Worm (Caenorhabditis elegans): ENCODE data around the gene C02B8.12.

Gene C02B8.12

ce11 chrX:8089916-8090315, 33.3 kb downstream of the C02B8.12 start:
- TF ChIP-seq eyg-1 (tag; optimal IDR thresholded peaks at IDR 0.05) (no peak), unc-42 (tag; optimal IDR thresholded peaks at IDR 0.05) (peak; percentile 68), odd-2 (tag; optimal IDR thresholded peaks at IDR 0.05) (no peak), ceh-31 (tag; optimal IDR thresholded peaks at IDR 0.05) (no peak), zip-5 (tag; optimal IDR thresholded peaks at IDR 0.05) (no peak)

DNA sequence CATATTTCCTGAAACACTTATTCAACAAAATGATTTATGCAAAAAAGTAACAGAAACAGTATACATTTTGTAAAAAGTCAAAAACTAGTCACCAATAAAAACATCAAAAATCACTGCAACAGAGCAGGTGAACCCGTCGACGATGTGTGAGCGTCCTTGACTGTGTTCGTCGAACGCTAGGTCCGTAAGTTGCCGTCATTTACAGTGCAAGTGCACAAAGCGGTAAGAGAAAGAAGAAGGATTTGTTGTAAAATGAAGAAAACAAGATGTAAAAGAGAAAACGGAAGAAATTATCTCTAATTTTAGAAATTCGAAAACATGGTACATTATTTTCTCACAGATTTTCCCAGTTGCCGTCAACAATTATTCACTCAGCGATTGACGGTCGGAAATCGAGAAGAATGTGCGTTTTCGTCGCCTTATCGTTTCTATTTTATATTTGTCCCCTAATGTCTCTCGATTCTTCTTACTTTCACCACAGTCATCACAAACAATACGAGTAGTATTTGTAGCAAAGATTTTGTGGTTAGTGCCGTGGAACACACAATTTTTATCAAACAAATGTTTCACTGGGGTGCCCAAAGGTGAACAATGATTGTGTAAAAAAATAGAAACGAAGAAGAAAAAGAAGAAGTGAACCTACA, 33.8 kb downstream of the C02B8.12 start:
- TF ChIP-seq lim-6 (tag; optimal IDR thresholded peaks at IDR 0.05) (no peak), sdc-2 (tag; optimal IDR thresholded peaks at IDR 0.05) (no peak), madf-2 (tag; optimal IDR thresholded peaks at IDR 0.05) (no peak), C08G9.2 (tag; optimal IDR thresholded peaks at IDR 0.05) (no peak), dve-1 (tag; optimal IDR thresholded peaks at IDR 0.05) (no peak), sox-4 (tag; optimal IDR thresholded peaks at IDR 0.05) (no peak), ceh-45 (GFP tag; IDR thresholded peaks at IDR 0.05) (no peak), ceh-2 (tag; optimal IDR thresholded peaks at IDR 0.05) (no peak), zip-5 (tag; optimal IDR thresholded peaks at IDR 0.05) (no peak), fkh-10 (GFP tag; optimal IDR thresholded peaks at IDR 0.05) (no peak)

DNA sequence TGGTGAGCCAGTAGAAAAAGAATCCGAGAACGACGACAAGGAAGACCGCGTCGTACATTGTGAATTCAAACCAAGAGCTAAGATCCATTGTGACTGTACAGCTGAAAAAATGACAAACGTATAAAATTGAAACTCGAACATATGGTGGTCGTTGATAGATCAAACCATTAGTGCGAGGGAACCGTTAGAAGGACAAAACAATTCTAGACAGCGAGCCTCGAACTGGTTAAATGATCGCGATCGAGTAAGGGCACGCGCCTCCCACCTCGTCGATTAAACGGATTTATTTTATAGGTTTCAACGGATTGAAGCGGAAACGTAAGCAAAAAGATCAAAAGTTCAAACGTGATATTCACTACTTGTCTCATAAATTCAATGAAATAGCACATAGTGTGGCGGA, 34.7 kb downstream of the C02B8.12 start, which contains the start of gene vem-1:
vem-1 (minus strand) TSS at position 101 of the 400 bp plus-strand sequence.
- TF ChIP-seq madf-2 (tag; optimal IDR thresholded peaks at IDR 0.05) (no peak), fax-1 (tag; optimal IDR thresholded peaks at IDR 0.05) (no peak), K09A11.1 (tag; optimal IDR thresholded peaks at IDR 0.05; ENCODE audit: insufficient read depth) (no peak), ceh-34 (tag; optimal IDR thresholded peaks at IDR 0.05) (no peak), ceh-30 (tag; optimal IDR thresholded peaks at IDR 0.05) (no peak), K02D7.2 (tag; optimal IDR thresholded peaks at IDR 0.05) (no peak), eyg-1 (tag; optimal IDR thresholded peaks at IDR 0.05) (no peak), ceh-18 (tag; optimal IDR thresholded peaks at IDR 0.05) (no peak), dve-1 (tag; optimal IDR thresholded peaks at IDR 0.05) (no peak), lim-6 (tag; optimal IDR thresholded peaks at IDR 0.05) (no peak), odd-2 (tag; optimal IDR thresholded peaks at IDR 0.05) (no peak), ref-2 (tag; optimal IDR thresholded peaks at IDR 0.05) (no peak), pax-1 (tag; optimal IDR thresholded peaks at IDR 0.05) (no peak)

DNA sequence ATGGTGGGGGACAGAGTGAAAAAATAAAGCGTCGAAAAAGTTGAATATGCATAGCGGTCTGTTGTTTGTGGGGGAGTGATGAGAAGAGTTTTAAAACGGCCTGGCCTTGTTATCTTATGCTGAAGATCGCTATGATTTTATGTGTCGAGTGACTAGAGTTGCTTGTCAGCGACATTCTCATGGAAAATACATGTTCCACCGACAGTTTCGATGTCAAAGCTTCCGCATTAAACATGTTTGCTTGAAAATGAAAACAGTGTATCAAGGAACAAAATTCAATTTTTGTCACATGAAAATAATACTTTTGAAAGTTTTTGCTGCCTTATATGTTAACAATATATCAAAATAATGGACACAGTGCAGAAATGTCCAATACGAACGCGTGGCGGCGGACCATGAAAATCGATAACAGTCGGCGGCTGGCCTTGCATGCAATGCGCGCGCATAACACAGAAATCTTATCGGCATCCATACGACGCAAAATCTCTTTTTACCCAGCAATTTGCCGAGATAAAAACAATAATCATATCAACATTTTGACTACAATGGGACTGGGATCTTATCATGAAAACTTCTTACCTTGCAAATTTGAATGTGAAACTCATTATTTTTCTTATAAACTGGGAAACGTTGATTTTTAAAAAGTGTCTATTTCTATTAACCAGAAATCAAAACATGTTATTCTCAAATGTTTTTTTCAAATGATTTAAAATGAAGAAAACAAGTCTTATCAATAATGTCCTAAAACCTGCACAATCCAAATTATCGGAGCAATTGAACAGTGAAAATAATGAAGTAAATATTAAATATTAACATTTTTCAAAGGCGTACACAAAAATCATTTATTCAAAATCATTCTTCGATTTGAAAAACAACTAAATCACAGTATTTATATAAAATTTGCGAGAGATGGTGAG, 36.2 kb downstream of the C02B8.12 start:
- TF ChIP-seq ceh-48 (tag; optimal IDR thresholded peaks at IDR 0.05), result peak; percentile 2
- peak; percentile 86 for TF ChIP-seq elt-2 (tag; optimal IDR thresholded peaks at IDR 0.05)
- no peak for TF ChIP-seq pros-1 (tag; optimal IDR thresholded peaks at IDR 0.05)

- no peak for TF ChIP-seq ceh-9 (tag; optimal IDR thresholded peaks at IDR 0.05)
- no peak for TF ChIP-seq madf-2 (tag; optimal IDR thresholded peaks at IDR 0.05)
- TF ChIP-seq che-1 (tag; optimal IDR thresholded peaks at IDR 0.05), result no peak
- TF ChIP-seq hlh-13 (GFP tag; optimal IDR thresholded peaks at IDR 0.05), result no peak
- no peak for TF ChIP-seq C08G9.2 (tag; optimal IDR thresholded peaks at IDR 0.05)
These were observed 36.8 kb downstream of the C02B8.12 start, which contains the start of gene dao-3 for ce11 chrX:8086450-8086724. Gene dao-3 (minus strand): TSS chrX:8086550.

DNA sequence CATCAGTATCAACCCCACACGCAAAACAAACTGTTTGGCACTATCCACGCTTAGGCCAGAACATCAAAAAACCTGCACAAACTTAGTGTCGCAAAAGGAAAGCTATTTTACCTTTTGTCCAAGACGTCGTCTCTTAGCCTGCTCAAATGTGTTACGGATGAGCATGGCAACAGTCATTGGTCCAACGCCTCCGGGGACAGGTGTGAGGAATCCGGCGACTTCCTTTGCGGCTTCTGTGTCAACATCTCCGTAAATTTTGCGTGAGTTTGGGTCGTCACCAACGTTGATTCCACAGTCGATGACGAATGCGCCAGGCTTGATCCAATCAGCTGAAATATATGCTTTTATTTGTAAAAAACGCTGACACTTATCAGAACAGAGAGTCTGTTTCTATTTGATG, 38.5 kb downstream of the C02B8.12 start:
- no peak for TF ChIP-seq tbx-2 (tag; optimal IDR thresholded peaks at IDR 0.05)
- no peak for TF ChIP-seq nhr-232 (tag; optimal IDR thresholded peaks at IDR 0.05)
- TF ChIP-seq pqm-1 (tag; optimal IDR thresholded peaks at IDR 0.05), result no peak
- TF ChIP-seq gmeb-2 (tag; optimal IDR thresholded peaks at IDR 0.05), result no peak
- TF ChIP-seq lim-6 (tag; optimal IDR thresholded peaks at IDR 0.05), result no peak
- TF ChIP-seq ama-1 (optimal IDR thresholded peaks at IDR 0.05), result no peak
- TF ChIP-seq pax-1 (tag; optimal IDR thresholded peaks at IDR 0.05), result no peak
- TF ChIP-seq zip-5 (tag; optimal IDR thresholded peaks at IDR 0.05), result no peak
- no peak for TF ChIP-seq K02D7.2 (tag; optimal IDR thresholded peaks at IDR 0.05)
- TF ChIP-seq pha-2 (tag; optimal IDR thresholded peaks at IDR 0.05), result no peak
- TF ChIP-seq nhr-11 (tag; optimal IDR thresholded peaks at IDR 0.05), result no peak
- TF ChIP-seq che-1 (tag; optimal IDR thresholded peaks at IDR 0.05), result no peak
- TF ChIP-seq hlh-6 (tag; optimal IDR thresholded peaks at IDR 0.05), result no peak
- no peak for TF ChIP-seq ahr-1 (tag; optimal IDR thresholded peaks at IDR 0.05)

Measured in whole organism, late embryonic.